Fruit fly (Drosophila melanogaster) whole organism, embryonic: ENCODE results near the gene JMJD5.

ENCODE experiments used
- knrl ChIP-seq: fragments of 200-800 bp; sonication (Bioruptor generic); IDR thresholded peaks from 3 replicates; pipeline ENCODE4 v1.3.6; 2022; ENCODE audit warnings: missing biosample characterization, missing genetic modification characterization; ENCODE audit not compliant: partially characterized antibody
- sens ChIP-seq: fragments of 200-800 bp; sonication (Bioruptor generic); peaks from one replicate; lab custom pipeline; 2016; ENCODE audit warnings: missing biosample characterization, missing genetic modification characterization

- TF ChIP-seq sens (GFP tag; lab: Kevin White, UChicago): peak; percentile 75
- no peak for TF ChIP-seq knrl (GFP tag; lab: Robert Waterston, UW)
These were observed 46.4 kb upstream of the JMJD5 start for dm6 chr3L:887423-888097.
